Fruit fly (Drosophila melanogaster) whole organism, embryonic: Measurements from ENCODE around the gene cic.

Source experiments
- Adf1 ChIP-seq: fragments of 200-800 bp; sonication (Bioruptor generic); IDR thresholded peaks from 2 replicates; pipeline ENCODE4 v1.3.6; 2022; ENCODE audit warnings: missing biosample characterization, missing genetic modification characterization
- Awh ChIP-seq: fragments of 200-800 bp; sonication (Bioruptor generic); IDR thresholded peaks from 2 replicates; pipeline ENCODE4, ENCODE4 v1.3.6; 2022; ENCODE audit warnings: missing biosample characterization, missing genetic modification characterization
- CG10979 ChIP-seq: fragments of 200-800 bp; sonication (Bioruptor generic); optimal IDR thresholded peaks from 2 replicates; lab custom pipeline; 2018; ENCODE audit warnings: missing biosample characterization, mild to moderate bottlenecking, missing genetic modification characterization, moderate library complexity
- CG14965 ChIP-seq: fragments of 200-800 bp; sonication (Bioruptor generic); optimal IDR thresholded peaks from 2 replicates; lab custom pipeline; 2016; ENCODE audit warnings: missing biosample characterization, missing genetic modification characterization, borderline replicate concordance
- CG16779 ChIP-seq: fragments of 200-800 bp; sonication (Bioruptor generic); IDR thresholded peaks from 2 replicates; pipeline ENCODE4 v1.3.6; 2022; ENCODE audit warnings: missing biosample characterization, missing genetic modification characterization
- CG17385 ChIP-seq: fragments of 200-800 bp; sonication (Bioruptor generic); optimal IDR thresholded peaks from 3 replicates; lab custom pipeline; 2018; ENCODE audit warnings: missing biosample characterization, mild to moderate bottlenecking, missing genetic modification characterization
- CG3065 ChIP-seq: fragments of 200-800 bp; sonication (Bioruptor generic); optimal IDR thresholded peaks from 2 replicates; lab custom pipeline; 2016; ENCODE audit warnings: missing biosample characterization, missing genetic modification characterization
- CG3163 ChIP-seq: fragments of 200-800 bp; sonication (Bioruptor generic); optimal IDR thresholded peaks from 3 replicates; lab custom pipeline; 2016; ENCODE audit warnings: missing biosample characterization, missing genetic modification characterization
- CG4404 ChIP-seq: fragments of 200-800 bp; sonication (Bioruptor generic); IDR thresholded peaks from 2 replicates; pipeline ENCODE4 v1.3.6; 2022; ENCODE audit warnings: missing biosample characterization, missing genetic modification characterization
- CG4424 ChIP-seq: fragments of 200-800 bp; sonication (Bioruptor generic); optimal IDR thresholded peaks from 3 replicates; lab custom pipeline; 2016; ENCODE audit warnings: missing biosample characterization, missing genetic modification characterization
- CG6854 ChIP-seq: fragments of 200-800 bp; sonication (Bioruptor generic); optimal IDR thresholded peaks from 3 replicates; lab custom pipeline; 2017; ENCODE audit warnings: missing biosample characterization, mild to moderate bottlenecking, missing genetic modification characterization
- CG7271 ChIP-seq: fragments of 200-800 bp; sonication (Bioruptor generic); optimal IDR thresholded peaks from 2 replicates; lab custom pipeline; 2018; ENCODE audit warnings: missing biosample characterization, mild to moderate bottlenecking, missing genetic modification characterization, moderate library complexity
- CG8089 ChIP-seq: fragments of 200-800 bp; sonication (Bioruptor generic); optimal IDR thresholded peaks from 3 replicates; lab custom pipeline; 2016; ENCODE audit warnings: missing biosample characterization, missing genetic modification characterization
- CG9437 ChIP-seq: fragments of 200-800 bp; sonication (Bioruptor generic); optimal IDR thresholded peaks from 2 replicates; lab custom pipeline; 2018; ENCODE audit warnings: missing biosample characterization, mild to moderate bottlenecking, missing genetic modification characterization
- CG9797 ChIP-seq: fragments of 200-800 bp; sonication (Bioruptor generic); optimal IDR thresholded peaks from 3 replicates; lab custom pipeline; 2018; ENCODE audit warnings: missing biosample characterization, mild to moderate bottlenecking, missing genetic modification characterization
- CTCF ChIP-seq: fragments of 200-800 bp; sonication (Bioruptor generic); optimal IDR thresholded peaks from 2 replicates; lab custom pipeline; 2017; ENCODE audit warnings: missing biosample characterization, mild to moderate bottlenecking, missing genetic modification characterization, moderate library complexity
- Deaf1 ChIP-seq: fragments of 200-800 bp; optimal IDR thresholded peaks from 3 replicates; lab custom pipeline; 2019; ENCODE audit warnings: missing biosample characterization, mild to moderate bottlenecking, missing genetic modification characterization, moderate library complexity
- H2.0 ChIP-seq: fragments of 200-800 bp; sonication (Bioruptor generic); IDR thresholded peaks from 2 replicates; pipeline ENCODE4 v1.3.6; 2022; ENCODE audit warnings: missing biosample characterization, missing genetic modification characterization
- Hmr ChIP-seq: fragments of 200-800 bp; sonication (Bioruptor generic); optimal IDR thresholded peaks from 3 replicates; lab custom pipeline; 2017; ENCODE audit warnings: mild to moderate bottlenecking, missing biosample characterization, missing genetic modification reagents, missing genetic modification characterization
- Hr78 ChIP-seq, 2 experiments: fragments of 200-800 bp in 1 of 2; fragments of >200 bp in 1 of 2; sonication (Bioruptor generic) in 1 of 2; optimal IDR thresholded peaks; 2 replicates each; lab custom pipeline; 2017 to 2019; ENCODE audit warnings: missing biosample characterization in 2 of 2, missing genetic modification characterization in 2 of 2, mild to moderate bottlenecking in 1 of 2, moderate library complexity in 1 of 2
- Hsf ChIP-seq: fragments of 200-800 bp; sonication (Bioruptor generic); optimal IDR thresholded peaks from 3 replicates; lab custom pipeline; 2016; ENCODE audit warnings: missing biosample characterization, missing genetic modification characterization
- Jarid2 ChIP-seq: fragments of 200-800 bp; sonication (Bioruptor generic); optimal IDR thresholded peaks from 3 replicates; lab custom pipeline; 2017; ENCODE audit warnings: mild to moderate bottlenecking, missing biosample characterization, missing genetic modification reagents, missing genetic modification characterization
- Mes4 ChIP-seq: fragments of 200-800 bp; sonication (Bioruptor generic); optimal IDR thresholded peaks from 2 replicates; lab custom pipeline; 2016; ENCODE audit warnings: missing biosample characterization, missing genetic modification characterization
- PHDP ChIP-seq: fragments of 200-800 bp; sonication (Bioruptor generic); optimal IDR thresholded peaks from 3 replicates; lab custom pipeline; 2018; ENCODE audit warnings: missing biosample characterization, mild to moderate bottlenecking, missing genetic modification characterization, moderate library complexity
- Side ChIP-seq: fragments of 200-800 bp; sonication (Bioruptor generic); optimal IDR thresholded peaks from 2 replicates; lab custom pipeline; 2016; ENCODE audit warnings: missing biosample characterization, missing genetic modification characterization
- Ssrp ChIP-seq: fragments of 200-800 bp; sonication (Bioruptor generic); optimal IDR thresholded peaks from 2 replicates; lab custom pipeline; 2018; ENCODE audit warnings: missing biosample characterization, mild to moderate bottlenecking, missing genetic modification characterization, moderate library complexity
- Stat92E ChIP-seq, 3 experiments: fragments of >200 bp in 2 of 3; fragments of 200-800 bp in 1 of 3; sonication (Bioruptor generic) in 1 of 3; optimal IDR thresholded peaks; 2 replicates each; lab custom pipeline; 2017 to 2019; ENCODE audit warnings: missing biosample characterization in 3 of 3, missing genetic modification characterization in 3 of 3, mild to moderate bottlenecking in 1 of 3, moderate library complexity in 1 of 3
- cad ChIP-seq: fragments of >200 bp; optimal IDR thresholded peaks from 2 replicates; lab custom pipeline; 2017; ENCODE audit warnings: missing biosample characterization, missing genetic modification characterization
- cato ChIP-seq: fragments of 200-800 bp; sonication (Bioruptor generic); optimal IDR thresholded peaks from 2 replicates; lab custom pipeline; 2016; ENCODE audit warnings: missing biosample characterization, missing genetic modification characterization, borderline replicate concordance
- chm ChIP-seq: fragments of 200-800 bp; sonication (Bioruptor generic); IDR thresholded peaks from 2 replicates; pipeline ENCODE4 v1.3.6; 2022; ENCODE audit warnings: missing biosample characterization, missing genetic modification characterization
- crol ChIP-seq: fragments of 200-800 bp; sonication (Bioruptor generic); IDR thresholded peaks from 2 replicates; pipeline ENCODE4 v1.3.6; 2022; ENCODE audit warnings: missing biosample characterization, missing genetic modification characterization
- crp ChIP-seq, 2 experiments: fragments of 200-800 bp; sonication (Bioruptor generic); optimal IDR thresholded peaks; 2 replicates in 1 of 2; 3 replicates in 1 of 2; lab custom pipeline; 2017; ENCODE audit warnings: missing biosample characterization in 2 of 2, missing genetic modification characterization in 2 of 2, mild to moderate bottlenecking in 1 of 2, moderate library complexity in 1 of 2
- dmrt11E ChIP-seq: fragments of 200-800 bp; sonication (Bioruptor generic); optimal IDR thresholded peaks from 3 replicates; lab custom pipeline; 2018; ENCODE audit warnings: missing biosample characterization, mild to moderate bottlenecking, missing genetic modification characterization, moderate library complexity
- ems ChIP-seq: fragments of 200-800 bp; sonication (Bioruptor generic); optimal IDR thresholded peaks from 3 replicates; lab custom pipeline; 2016; ENCODE audit warnings: missing biosample characterization, missing genetic modification characterization
- fd102C ChIP-seq: fragments of 200-800 bp; sonication (Bioruptor generic); optimal IDR thresholded peaks from 2 replicates; lab custom pipeline; 2018; ENCODE audit warnings: missing biosample characterization, mild to moderate bottlenecking, missing genetic modification characterization, moderate library complexity
- fd3F ChIP-seq: fragments of 200-800 bp; sonication (Bioruptor generic); optimal IDR thresholded peaks from 2 replicates; lab custom pipeline; 2018; ENCODE audit warnings: missing biosample characterization, mild to moderate bottlenecking, missing genetic modification characterization, moderate library complexity
- grau ChIP-seq: fragments of 200-800 bp; optimal IDR thresholded peaks from 3 replicates; lab custom pipeline; 2019; ENCODE audit warnings: missing biosample characterization, mild to moderate bottlenecking, missing genetic modification characterization, moderate library complexity
- hb ChIP-seq: fragments of 200-800 bp; sonication (Bioruptor generic); IDR thresholded peaks from 3 replicates; pipeline ENCODE4 v1.3.6; 2022; ENCODE audit warnings: missing biosample characterization, missing genetic modification characterization; ENCODE audit not compliant: partially characterized antibody
- her ChIP-seq: fragments of 200-800 bp; sonication (Bioruptor generic); optimal IDR thresholded peaks from 2 replicates; lab custom pipeline; 2016; ENCODE audit warnings: missing biosample characterization, missing genetic modification characterization
- maf-S ChIP-seq: fragments of 200-800 bp; sonication (Bioruptor generic); optimal IDR thresholded peaks from 2 replicates; lab custom pipeline; 2016; ENCODE audit warnings: missing biosample characterization, missing genetic modification characterization
- odd ChIP-seq: fragments of 200-800 bp; sonication (Bioruptor generic); optimal IDR thresholded peaks from 2 replicates; lab custom pipeline; 2017; ENCODE audit warnings: missing biosample characterization, mild to moderate bottlenecking, missing genetic modification characterization
- pita ChIP-seq: fragments of 200-800 bp; sonication (Bioruptor generic); optimal IDR thresholded peaks from 2 replicates; lab custom pipeline; 2017; ENCODE audit warnings: missing biosample characterization, mild to moderate bottlenecking, missing genetic modification characterization
- repo ChIP-seq: fragments of 200-800 bp; sonication (Bioruptor generic); optimal IDR thresholded peaks from 2 replicates; lab custom pipeline; 2016; ENCODE audit warnings: missing biosample characterization, missing genetic modification characterization
- rib ChIP-seq: fragments of 200-800 bp; sonication (Bioruptor generic); IDR thresholded peaks from 2 replicates; pipeline ENCODE4 v1.3.6; 2022; ENCODE audit warnings: missing biosample characterization, missing genetic modification characterization
- schlank ChIP-seq: fragments of 200-800 bp; sonication (Bioruptor generic); optimal IDR thresholded peaks from 2 replicates; lab custom pipeline; 2018; ENCODE audit warnings: missing biosample characterization, mild to moderate bottlenecking, missing genetic modification characterization
- sob ChIP-seq: fragments of 200-800 bp; sonication (Bioruptor generic); IDR thresholded peaks from 2 replicates; pipeline ENCODE4 v1.3.6; 2022; ENCODE audit warnings: missing biosample characterization, missing genetic modification characterization
- trem ChIP-seq: fragments of 200-800 bp; optimal IDR thresholded peaks from 3 replicates; lab custom pipeline; 2019; ENCODE audit warnings: missing biosample characterization, mild to moderate bottlenecking, missing genetic modification characterization, moderate library complexity
- tx ChIP-seq: fragments of 200-800 bp; sonication (Bioruptor generic); optimal IDR thresholded peaks from 2 replicates; lab custom pipeline; 2016; ENCODE audit warnings: missing biosample characterization, missing genetic modification characterization
- wdn ChIP-seq: fragments of 200-800 bp; sonication (Bioruptor generic); IDR thresholded peaks from 2 replicates; pipeline ENCODE4 v1.3.6; 2022; ENCODE audit warnings: missing biosample characterization, missing genetic modification characterization
- zf30C ChIP-seq: fragments of 200-800 bp; sonication (Bioruptor generic); optimal IDR thresholded peaks from 3 replicates; lab custom pipeline; 2018; ENCODE audit warnings: missing biosample characterization, mild to moderate bottlenecking, missing genetic modification characterization

The cic gene

DNA sequence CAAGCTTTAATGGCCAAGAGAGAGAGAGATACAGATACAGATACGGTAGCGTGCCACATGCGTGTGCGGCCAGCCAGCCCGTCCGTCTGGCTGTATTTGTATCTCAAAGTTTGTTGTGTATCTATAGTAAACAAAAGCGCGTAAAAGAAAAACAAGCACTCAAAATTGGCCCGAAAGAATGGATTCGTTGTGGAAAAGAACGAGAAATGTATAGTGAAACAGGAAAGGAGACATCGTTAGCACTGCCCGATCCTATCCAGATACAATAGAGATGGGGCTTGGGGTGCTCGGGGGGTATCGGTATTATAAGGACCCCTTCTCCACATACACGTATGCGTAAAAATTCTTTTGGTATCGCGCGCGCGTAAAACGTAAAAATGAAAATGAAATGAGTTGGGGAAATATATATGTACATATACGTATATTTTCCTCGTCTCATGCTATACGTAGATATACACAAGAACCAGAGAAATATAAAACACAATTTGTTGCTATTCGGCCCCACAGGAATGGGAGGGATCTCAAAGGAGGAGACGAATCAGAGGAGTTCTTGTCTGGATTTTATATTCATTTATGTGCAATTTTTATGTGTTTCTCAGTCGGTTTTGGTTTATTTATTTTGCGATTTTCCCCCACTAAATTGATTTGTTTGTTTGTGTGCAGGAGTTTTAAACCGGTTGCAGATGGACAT, 11.4 kb downstream of the cic start (continued):
- TF ChIP-seq fd3F (GFP tag; lab: Kevin White, UChicago) (no peak), CG16779 (GFP tag; lab: Robert Waterston, UW) (no peak), CG8089 (no peak), ems (GFP tag; lab: Kevin White, UChicago) (no peak), Side (GFP tag; lab: Kevin White, UChicago) (peak; percentile 19), Hr78 (GFP tag; optimal IDR thresholded peaks at IDR 0.05; lab: Kevin White, UChicago) (no peak), fd102C (GFP tag; lab: Kevin White, UChicago) (no peak), cad (GFP tag; lab: Kevin White, UChicago) (no peak), crol (peak; percentile 54; the same call in 1 of the 2 replicates), Awh (no peak), CTCF (GFP tag; lab: Kevin White, UChicago) (no peak), tx (GFP tag; lab: Kevin White, UChicago) (no peak), odd (GFP tag; lab: Kevin White, UChicago) (peak; percentile 23), CG4424 (GFP tag; lab: Kevin White, UChicago) (no peak), hb (no peak), dmrt11E (tag; lab: Kevin White, UChicago) (peak; percentile 14), schlank (tag; lab: Kevin White, UChicago) (no peak), Deaf1 (tag; lab: Kevin White, UChicago) (peak; percentile 5), CG3163 (GFP tag; lab: Kevin White, UChicago) (no peak), CG17385 (GFP tag; lab: Kevin White, UChicago) (no peak), crp (GFP tag; optimal IDR thresholded peaks at IDR 0.05; lab: Kevin White, UChicago) (no peak), CG3065 (no peak), Jarid2 (GFP tag; lab: Kevin White, UChicago) (no peak), CG6854 (GFP tag; lab: Kevin White, UChicago) (no peak), CG9797 (GFP tag; lab: Kevin White, UChicago) (no peak), trem (no peak), grau (tag; lab: Kevin White, UChicago) (no peak), CG4404 (GFP tag; lab: Robert Waterston, UW) (no peak), Ssrp (no peak), repo (GFP tag; lab: Kevin White, UChicago) (no peak), rib (no peak), maf-S (GFP tag; lab: Kevin White, UChicago) (no peak), PHDP (tag; lab: Kevin White, UChicago) (no peak), CG9437 (GFP tag; lab: Kevin White, UChicago) (no peak), Mes4 (GFP tag; lab: Kevin White, UChicago) (no peak), cato (GFP tag; lab: Kevin White, UChicago) (no peak), wdn (GFP tag; lab: Robert Waterston, UW) (no peak), CG14965 (no peak), sob (GFP tag; lab: Robert Waterston, UW) (no peak), Stat92E (GFP tag; optimal IDR thresholded peaks at IDR 0.05; lab: Kevin White, UChicago) (peak in 1 of 3 experiments; percentile 6), Hsf (GFP tag; lab: Kevin White, UChicago) (no peak), Adf1 (GFP tag; lab: Robert Waterston, UW) (no peak), H2.0 (no peak), chm (GFP tag; lab: Robert Waterston, UW) (peak; percentile 43; the same call in 1 of the 2 replicates), zf30C (GFP tag; lab: Kevin White, UChicago) (no peak), CG7271 (no peak), pita (no peak), her (GFP tag; lab: Kevin White, UChicago) (no peak), CG10979 (tag; lab: Kevin White, UChicago) (no peak), Hmr (GFP tag; lab: Kevin White, UChicago) (peak; percentile 14)
